Worm (Caenorhabditis elegans): ENCODE results near the gene Y59A8B.8.
A peak's percentile ranks its signal among the peaks of the same experiment; 100 is the strongest.
"Not testable (repeated sequence)": the region's sequence is repeated elsewhere in the genome, so short reads cannot be mapped to it uniquely, and the experiment has no call there.

The Y59A8B.8 gene

DNA sequence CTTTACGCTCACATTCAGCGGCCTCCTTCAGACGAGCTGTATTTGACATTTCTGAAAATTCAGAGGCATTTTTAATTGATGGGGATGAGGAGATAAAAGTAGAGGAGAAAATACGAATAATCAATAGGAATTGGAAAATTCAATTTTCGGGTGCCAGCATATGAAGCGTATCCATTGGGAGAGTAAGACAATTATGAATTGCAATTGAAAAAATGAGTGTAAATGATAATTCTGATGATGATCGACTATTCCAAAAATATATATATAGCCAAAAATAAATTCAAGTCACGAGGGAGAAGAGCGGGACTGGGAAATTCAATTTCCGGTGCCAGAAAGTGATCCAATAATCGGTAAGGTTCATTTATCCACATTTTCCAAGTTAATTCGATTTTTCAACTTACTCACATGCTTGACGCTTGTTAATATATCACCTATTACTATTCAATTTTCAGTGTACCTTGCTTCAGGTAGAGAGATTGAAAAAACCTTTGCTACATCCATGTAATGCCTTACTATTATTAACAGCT lies at the start of gene Y59A8B.8:
Y59A8B.8 (minus strand) TSS at position 51 of the 527 bp plus-strand sequence.
- TF ChIP-seq him-1 (tag; optimal IDR thresholded peaks at IDR 0.05) (no peak), dao-5 (tag; optimal IDR thresholded peaks at IDR 0.05) (no peak), W03F9.2 (tag; optimal IDR thresholded peaks at IDR 0.05) (no peak)

DNA sequence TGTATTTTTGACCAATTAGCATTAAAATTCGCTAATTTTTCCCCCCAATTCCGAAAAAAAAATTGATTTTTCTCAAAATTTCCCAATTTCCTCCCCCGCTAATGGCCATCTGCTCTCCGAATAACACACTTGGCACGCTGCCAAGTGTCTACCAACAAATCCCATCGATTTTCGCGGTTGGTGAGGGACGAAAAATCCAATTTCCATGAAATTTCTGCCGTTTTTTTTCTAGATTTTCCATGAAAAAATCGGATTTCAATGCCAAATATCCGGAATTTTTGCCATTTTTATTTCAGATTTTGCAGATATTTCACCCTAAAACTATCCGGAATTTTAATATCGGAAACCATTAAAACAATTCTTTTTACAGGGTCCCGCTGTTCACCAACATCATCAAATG lies 43.3 kb upstream of the Y59A8B.8 start:
- TF ChIP-seq W03F9.2 (tag; optimal IDR thresholded peaks at IDR 0.05) (no peak), him-1 (tag; optimal IDR thresholded peaks at IDR 0.05) (no peak)

ce11 chrV:18107969-18108368 lies 41.9 kb upstream of the Y59A8B.8 start, which contains the start of gene Y37H2A.1:
Gene Y37H2A.1, plus strand, starts transcription at chrV:18108269.
- no peak for TF ChIP-seq him-1 (tag; optimal IDR thresholded peaks at IDR 0.05)
- no peak for TF ChIP-seq W03F9.2 (tag; optimal IDR thresholded peaks at IDR 0.05)
- no peak for TF ChIP-seq dao-5 (tag; optimal IDR thresholded peaks at IDR 0.05)

DNA sequence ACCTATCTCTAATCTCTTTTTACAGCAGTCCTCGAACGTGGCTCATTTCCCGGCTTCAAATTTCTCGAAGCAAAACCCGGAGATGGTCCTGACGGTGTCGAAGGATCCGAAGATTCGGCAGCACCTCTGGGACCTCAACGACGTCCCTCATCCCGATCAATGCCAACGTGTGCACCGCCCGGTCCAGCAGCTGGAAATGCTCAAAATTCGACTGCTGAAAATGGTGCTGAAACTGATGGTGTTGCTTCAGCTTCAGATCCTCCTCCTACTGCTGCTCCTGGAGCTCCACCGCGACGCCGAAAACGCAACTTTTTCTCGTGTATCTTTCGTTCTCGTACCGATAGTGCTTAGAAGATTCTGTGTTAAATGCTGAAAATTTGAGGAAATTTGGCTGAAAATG lies 39.9 kb upstream of the Y59A8B.8 start:
- TF ChIP-seq W03F9.2 (tag; optimal IDR thresholded peaks at IDR 0.05) (no peak), dao-5 (tag; optimal IDR thresholded peaks at IDR 0.05) (no peak), him-1 (tag; optimal IDR thresholded peaks at IDR 0.05) (no peak)

- TF ChIP-seq W03F9.2 (tag; optimal IDR thresholded peaks at IDR 0.05) (no peak), dao-5 (tag; optimal IDR thresholded peaks at IDR 0.05) (no peak), him-1 (tag; optimal IDR thresholded peaks at IDR 0.05) (no peak)
Observed at ce11 chrV:18098387-18098786, 32.3 kb upstream of the Y59A8B.8 start, which contains the start of gene par-4. Gene par-4, plus strand, starts transcription at chrV:18098687.

ce11 chrV:18093941-18094340 lies 27.8 kb upstream of the Y59A8B.8 start:
- TF ChIP-seq W03F9.2 (tag; optimal IDR thresholded peaks at IDR 0.05) (no peak), him-1 (tag; optimal IDR thresholded peaks at IDR 0.05) (no peak), dao-5 (tag; optimal IDR thresholded peaks at IDR 0.05) (no peak)

ce11 chrV:18091216-18091615 lies 25.1 kb upstream of the Y59A8B.8 start:
- TF ChIP-seq him-1 (tag; optimal IDR thresholded peaks at IDR 0.05) (no peak), W03F9.2 (tag; optimal IDR thresholded peaks at IDR 0.05) (no peak), dao-5 (tag; optimal IDR thresholded peaks at IDR 0.05) (no peak)

ce11 chrV:18086783-18087182 lies 20.7 kb upstream of the Y59A8B.8 start, which contains the start of gene slr-2:
Gene slr-2, plus strand, starts transcription at chrV:18087123.
- TF ChIP-seq him-1 (tag; optimal IDR thresholded peaks at IDR 0.05) = no peak

DNA sequence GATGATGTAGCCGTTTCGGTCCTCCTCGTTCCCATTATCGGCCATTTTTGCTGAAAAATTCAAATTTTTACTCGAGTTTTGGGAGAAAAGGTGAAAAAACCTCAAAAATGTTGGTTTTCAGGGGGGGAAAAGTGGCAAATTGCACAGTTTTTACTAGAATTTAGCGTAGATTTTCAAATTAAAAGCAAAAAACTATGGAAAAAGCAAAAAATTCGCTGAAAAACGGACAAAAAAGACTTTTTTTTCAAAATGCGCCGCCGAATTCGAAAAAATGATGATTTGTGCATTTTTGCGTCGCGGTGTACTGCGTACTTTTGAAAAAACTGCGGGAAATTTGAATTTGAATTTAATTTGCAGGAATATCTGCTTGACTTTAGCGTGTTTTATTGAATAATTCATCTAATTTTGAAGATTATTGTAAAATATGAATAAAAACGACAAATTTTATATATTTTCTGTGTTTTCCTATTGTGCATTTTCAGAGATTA lies 20.1 kb upstream of the Y59A8B.8 start, which contains the start of gene Y59A8B.12:
Y59A8B.12 (minus strand) TSS at position 51 of the 488 bp plus-strand sequence.
- TF ChIP-seq him-1 (tag; optimal IDR thresholded peaks at IDR 0.05) (no peak), dao-5 (tag; optimal IDR thresholded peaks at IDR 0.05) (no peak), W03F9.2 (tag; optimal IDR thresholded peaks at IDR 0.05) (no peak)

DNA sequence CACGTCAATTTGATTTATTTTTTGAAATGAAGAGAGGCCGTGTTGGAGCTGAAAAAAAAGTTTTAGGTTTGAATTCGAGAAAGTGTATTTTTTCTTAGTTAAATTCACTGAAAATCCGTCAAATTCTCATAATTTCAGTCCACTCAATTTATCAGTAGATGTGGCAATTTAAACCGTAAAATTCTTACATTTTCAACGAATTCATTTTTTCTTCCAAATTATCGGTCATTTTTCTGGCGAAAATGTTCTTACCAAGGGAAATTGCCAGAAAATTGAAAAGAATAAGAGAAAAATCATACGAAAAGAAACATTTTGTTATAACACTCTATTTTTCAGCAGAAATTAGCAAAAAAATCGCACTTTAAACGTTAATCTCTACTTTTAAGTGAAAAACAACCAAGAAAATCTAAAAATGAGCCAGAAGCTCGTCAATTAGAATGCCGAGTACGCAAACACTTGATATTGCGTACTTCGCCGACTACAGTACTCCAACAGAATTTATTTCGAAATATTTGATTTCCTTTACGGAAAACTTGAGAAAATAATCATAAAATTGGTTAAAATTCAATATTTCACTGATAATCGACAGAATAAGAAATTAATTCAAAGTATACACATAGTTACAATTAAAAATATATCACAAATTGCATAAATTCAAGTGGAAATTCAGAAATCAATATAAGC lies 19.2 kb upstream of the Y59A8B.8 start, which contains the start of gene fbxa-106:
fbxa-106 (minus strand) TSS at position 51 of the 684 bp plus-strand sequence.
- no peak for TF ChIP-seq him-1 (tag; optimal IDR thresholded peaks at IDR 0.05)
- TF ChIP-seq W03F9.2 (tag; optimal IDR thresholded peaks at IDR 0.05) = no peak
- no peak for TF ChIP-seq dao-5 (tag; optimal IDR thresholded peaks at IDR 0.05)

DNA sequence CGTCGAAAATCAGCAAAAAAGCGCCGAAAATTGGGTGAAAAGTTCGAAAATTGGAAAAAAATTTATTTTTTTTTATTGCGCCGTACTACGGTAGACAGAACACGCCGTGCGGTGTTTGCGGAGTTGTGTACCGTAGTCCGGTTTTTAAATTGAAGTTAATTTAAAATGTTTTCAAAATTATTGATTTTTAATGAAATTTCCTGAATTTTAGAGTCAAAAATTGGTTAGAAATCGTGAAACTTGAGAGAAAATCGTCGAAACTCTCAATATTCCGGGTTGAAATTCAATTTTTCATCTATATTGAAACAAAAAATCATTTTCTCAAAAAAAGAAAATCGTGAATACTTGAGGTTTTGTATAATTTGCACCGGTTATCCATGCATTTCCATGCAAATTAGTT lies 15.8 kb upstream of the Y59A8B.8 start, which contains the start of gene nova-1:
nova-1 (minus strand) TSS at position 101 of the 400 bp plus-strand sequence.
- no peak for TF ChIP-seq him-1 (tag; optimal IDR thresholded peaks at IDR 0.05)
- TF ChIP-seq W03F9.2 (tag; optimal IDR thresholded peaks at IDR 0.05) = no peak
- no peak for TF ChIP-seq dao-5 (tag; optimal IDR thresholded peaks at IDR 0.05)

- peak; percentile 2 for TF ChIP-seq him-1 (tag; optimal IDR thresholded peaks at IDR 0.05)
- peak; percentile 6 for TF ChIP-seq W03F9.2 (tag; optimal IDR thresholded peaks at IDR 0.05)
- no peak for TF ChIP-seq dao-5 (tag; optimal IDR thresholded peaks at IDR 0.05)
Observed at ce11 chrV:18079163-18079562, 13.1 kb upstream of the Y59A8B.8 start.

DNA sequence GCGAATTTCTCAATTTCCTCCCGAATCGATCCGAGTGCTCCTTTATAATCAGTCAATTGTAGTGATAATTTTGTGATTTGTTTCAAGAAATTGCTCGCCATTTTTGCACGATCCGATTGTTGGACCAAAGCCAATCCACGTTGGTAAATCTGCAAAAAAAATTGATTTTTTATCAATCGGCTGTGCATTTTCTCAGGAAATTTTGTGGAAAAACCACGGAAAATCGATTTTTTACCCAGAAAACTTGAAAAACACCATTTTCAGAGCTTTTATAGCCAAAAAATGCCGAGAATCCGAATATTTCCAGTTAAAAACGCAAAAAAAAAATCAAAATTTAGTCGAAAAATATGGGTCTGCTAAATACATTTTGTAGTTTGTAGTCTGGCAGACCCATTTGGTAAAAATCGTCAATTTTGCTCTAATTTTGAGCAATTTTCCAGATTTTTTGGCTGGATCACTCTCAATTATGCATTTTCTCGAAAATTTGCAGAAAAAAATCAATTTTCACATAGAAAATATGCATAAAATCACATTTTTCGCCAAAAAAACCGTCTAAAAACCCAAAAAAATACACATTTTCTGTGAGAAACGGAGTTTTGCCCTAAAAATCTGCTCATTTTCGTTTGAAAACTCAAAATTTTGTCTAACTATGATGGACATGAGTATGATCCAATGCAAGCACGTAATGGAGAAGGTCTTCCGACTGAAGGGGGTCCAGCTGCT lies 10.6 kb downstream of the Y59A8B.8 start, which contains the start of the genes Y59A8B.25 and ebp-3:
Y59A8B.25 (minus strand) TSS at position 101 of the 723 bp plus-strand sequence.
ebp-3 (plus strand) TSS at position 673 of the 723 bp plus-strand sequence.
- not testable (repeated sequence) for TF ChIP-seq dao-5, W03F9.2, him-1 (tag; optimal IDR thresholded peaks at IDR 0.05)
